Worm (Caenorhabditis elegans) whole organism, L2 larva: ENCODE results near the gene K11H3.8.

ENCODE experiments used
- C34F6.9 ChIP-seq: fragments of 150-350 bp; optimal IDR thresholded peaks from 2 replicates; lab custom pipeline; 2014; ENCODE audit warnings: missing biosample characterization, missing genetic modification characterization
- F13H6.1 ChIP-seq: sonication (generic microtip); optimal IDR thresholded peaks from 2 replicates; lab custom pipeline; 2016; ENCODE audit warnings: missing genetic modification characterization, missing compliant biosample characterization
- R02D3.7 ChIP-seq: fragments of 150-350 bp; optimal IDR thresholded peaks from 2 replicates; lab custom pipeline; 2014; ENCODE audit warnings: missing biosample characterization, missing genetic modification characterization
- Y55F3AM.14 ChIP-seq: fragments of 200-800 bp; sonication (Bioruptor generic); optimal IDR thresholded peaks from 2 replicates; lab custom pipeline; 2018; ENCODE audit warnings: mild to moderate bottlenecking, missing genetic modification characterization, missing compliant biosample characterization
- ZK546.5 ChIP-seq: sonication (generic microtip); optimal IDR thresholded peaks from 2 replicates; lab custom pipeline; 2017; ENCODE audit warnings: missing biosample characterization, missing genetic modification characterization
- aly-2 ChIP-seq: fragments of 150-350 bp; optimal IDR thresholded peaks from 2 replicates; lab custom pipeline; 2014; ENCODE audit warnings: missing biosample characterization, missing genetic modification characterization
- ama-1 ChIP-seq: fragments of 150-350 bp; optimal IDR thresholded peaks from 2 replicates; lab custom pipeline; 2018; ENCODE audit warnings: inconsistent platforms
- blmp-1 ChIP-seq: sonication (generic microtip); optimal IDR thresholded peaks from 2 replicates; lab custom pipeline; 2017; ENCODE audit warnings: missing genetic modification characterization, mild to moderate bottlenecking, missing compliant biosample characterization, antibody characterized with exemption, moderate library complexity; ENCODE audit not compliant: insufficient read depth
- ceh-16 ChIP-seq: fragments of 150-350 bp; optimal IDR thresholded peaks from 2 replicates; lab custom pipeline; 2014; ENCODE audit warnings: missing biosample characterization, missing genetic modification characterization
- ceh-82 ChIP-seq: fragments of 150-350 bp; optimal IDR thresholded peaks from 2 replicates; lab custom pipeline; 2014; ENCODE audit warnings: missing biosample characterization, missing genetic modification characterization
- crh-2 ChIP-seq: sonication (generic microtip); optimal IDR thresholded peaks from 2 replicates; lab custom pipeline; 2017; ENCODE audit warnings: missing biosample characterization, missing genetic modification characterization
- dmd-4 ChIP-seq: sonication (generic microtip); optimal IDR thresholded peaks from 2 replicates; lab custom pipeline; 2017; ENCODE audit warnings: missing biosample characterization, missing genetic modification characterization
- elt-1 ChIP-seq: fragments of 150-350 bp; optimal IDR thresholded peaks from 2 replicates; lab custom pipeline; 2014; ENCODE audit warnings: missing biosample characterization, missing genetic modification characterization
- elt-3 ChIP-seq: sonication (generic microtip); optimal IDR thresholded peaks from 2 replicates; lab custom pipeline; 2017; ENCODE audit warnings: missing biosample characterization, missing genetic modification characterization
- fos-1 ChIP-seq: fragments of 150-350 bp; optimal IDR thresholded peaks from 2 replicates; lab custom pipeline; 2014; ENCODE audit warnings: missing biosample characterization, missing genetic modification characterization
- gmeb-1 ChIP-seq: fragments of 150-350 bp; optimal IDR thresholded peaks from 2 replicates; lab custom pipeline; 2014; ENCODE audit warnings: missing biosample characterization, missing genetic modification characterization
- lin-11 ChIP-seq: fragments of 150-350 bp; sonication (generic microtip); optimal IDR thresholded peaks from 2 replicates; lab custom pipeline; 2014; ENCODE audit warnings: missing biosample characterization, missing genetic modification characterization, inconsistent platforms, mixed read lengths
- lin-13 ChIP-seq: fragments of 150-350 bp; optimal IDR thresholded peaks from 2 replicates; lab custom pipeline; 2014; ENCODE audit warnings: missing biosample characterization, missing genetic modification reagents, missing genetic modification characterization
- lsy-2 ChIP-seq, 2 experiments: fragments of 150-350 bp in 1 of 2; sonication (generic microtip) in 1 of 2; optimal IDR thresholded peaks; 2 replicates each; lab custom pipeline; 2014 to 2017; ENCODE audit warnings: missing biosample characterization in 2 of 2, missing genetic modification characterization in 2 of 2
- mab-5 ChIP-seq: fragments of 150-350 bp; optimal IDR thresholded peaks from 2 replicates; lab custom pipeline; 2014; ENCODE audit warnings: missing biosample characterization, missing genetic modification characterization
- mbf-1 ChIP-seq: sonication (generic microtip); optimal IDR thresholded peaks from 2 replicates; lab custom pipeline; 2017; ENCODE audit warnings: missing biosample characterization, missing genetic modification characterization
- mdl-1 ChIP-seq, 2 experiments: fragments of 150-350 bp in 1 of 2; sonication (generic microtip) in 1 of 2; optimal IDR thresholded peaks; 2 replicates each; lab custom pipeline; 2017; ENCODE audit warnings: missing biosample characterization in 2 of 2, missing genetic modification characterization in 2 of 2
- nhr-11 ChIP-seq: fragments of 150-350 bp; optimal IDR thresholded peaks from 2 replicates; lab custom pipeline; 2014; ENCODE audit warnings: missing biosample characterization, missing genetic modification characterization
- nhr-129 ChIP-seq: fragments of 150-350 bp; optimal IDR thresholded peaks from 2 replicates; lab custom pipeline; 2014; ENCODE audit warnings: missing biosample characterization, missing genetic modification characterization
- nhr-21 ChIP-seq: fragments of 150-350 bp; optimal IDR thresholded peaks from 2 replicates; lab custom pipeline; 2014; ENCODE audit warnings: missing biosample characterization, missing genetic modification characterization
- nhr-237 ChIP-seq: fragments of 150-350 bp; optimal IDR thresholded peaks from 2 replicates; lab custom pipeline; 2014; ENCODE audit warnings: missing biosample characterization, missing genetic modification characterization
- nhr-6 ChIP-seq: fragments of 150-350 bp; optimal IDR thresholded peaks from 2 replicates; lab custom pipeline; 2014; ENCODE audit warnings: missing biosample characterization, missing genetic modification characterization
- sem-4 ChIP-seq: fragments of 150-350 bp; optimal IDR thresholded peaks from 2 replicates; lab custom pipeline; 2014; ENCODE audit warnings: missing biosample characterization, missing genetic modification reagents, missing genetic modification characterization
- skn-1 ChIP-seq: sonication (generic microtip); optimal IDR thresholded peaks from 2 replicates; lab custom pipeline; 2017; ENCODE audit warnings: missing biosample characterization, missing genetic modification characterization
- sma-3 ChIP-seq: sonication (generic microtip); optimal IDR thresholded peaks from 2 replicates; lab custom pipeline; 2016; ENCODE audit warnings: missing genetic modification reagents, missing genetic modification characterization, missing compliant biosample characterization
- sma-9 ChIP-seq, 2 experiments: fragments of 150-350 bp in 1 of 2; sonication (generic microtip) in 1 of 2; optimal IDR thresholded peaks; 2 replicates each; lab custom pipeline; 2014 to 2016; ENCODE audit warnings: missing genetic modification characterization in 2 of 2, mild to moderate bottlenecking in 1 of 2, missing biosample characterization in 1 of 2, missing compliant biosample characterization in 1 of 2, missing genetic modification reagents in 1 of 2, moderate library complexity in 1 of 2
- snpc-4 ChIP-seq: fragments of 150-350 bp; optimal IDR thresholded peaks from 2 replicates; lab custom pipeline; 2014; ENCODE audit warnings: missing biosample characterization, missing genetic modification characterization
- unc-39 ChIP-seq: fragments of 150-350 bp; optimal IDR thresholded peaks from 2 replicates; lab custom pipeline; 2014; ENCODE audit warnings: missing biosample characterization, missing genetic modification characterization
- unc-55 ChIP-seq: fragments of 150-350 bp; sonication (generic microtip); optimal IDR thresholded peaks from 3 replicates; lab custom pipeline; 2014; ENCODE audit warnings: missing biosample characterization, missing genetic modification reagents, missing genetic modification characterization
- zag-1 ChIP-seq: fragments of 150-350 bp; optimal IDR thresholded peaks from 2 replicates; lab custom pipeline; 2014; ENCODE audit warnings: missing biosample characterization, missing genetic modification characterization
- ztf-1 ChIP-seq: fragments of 200-800 bp; sonication (Bioruptor generic); conservative IDR thresholded peaks from 2 replicates; pipeline ENCODE4 v1.3.6; 2022; ENCODE audit warnings: missing genetic modification characterization, missing compliant biosample characterization
- ztf-11 ChIP-seq: sonication (generic microtip); optimal IDR thresholded peaks from 2 replicates; lab custom pipeline; 2017; ENCODE audit warnings: missing biosample characterization, missing genetic modification characterization
- ztf-4 ChIP-seq: fragments of 150-350 bp; optimal IDR thresholded peaks from 2 replicates; lab custom pipeline; 2014; ENCODE audit warnings: missing biosample characterization, missing genetic modification characterization

Gene K11H3.8

ce11 chrIII:9862469-9862868, 27.5 kb downstream of the K11H3.8 start:
- peak in 1 of 2 experiments; percentile 44 for TF ChIP-seq lsy-2 (tag; optimal IDR thresholded peaks at IDR 0.05; lab: Kevin White, UChicago)
- no peak for TF ChIP-seq gmeb-1
- no peak for TF ChIP-seq ZK546.5 (tag; lab: Kevin White, UChicago)
- no peak for TF ChIP-seq zag-1 (tag; lab: Kevin White, UChicago)
- TF ChIP-seq ama-1 (lab: Kevin White, UChicago), result no peak
- no peak for TF ChIP-seq R02D3.7 (tag; lab: Kevin White, UChicago)
- TF ChIP-seq, all 48 proteins: peak for 1

- TF ChIP-seq mdl-1 (tag; optimal IDR thresholded peaks at IDR 0.05; lab: Kevin White, UChicago) (no peak), sma-3 (peak; percentile 13)
Observed at ce11 chrIII:9867352-9867751, 32.4 kb downstream of the K11H3.8 start.

- TF ChIP-seq sma-9 (GFP tag; optimal IDR thresholded peaks at IDR 0.05; lab: Kevin White, UChicago), result peak; percentile 81
- no peak for TF ChIP-seq sma-9 (tag; optimal IDR thresholded peaks at IDR 0.05; lab: Kevin White, UChicago)
- peak; percentile 5 for TF ChIP-seq crh-2
- no peak for TF ChIP-seq elt-3 (tag; lab: Kevin White, UChicago)
- TF ChIP-seq unc-39, result no peak
- TF ChIP-seq dmd-4 (tag; lab: Kevin White, UChicago), result peak; percentile 53
- TF ChIP-seq lin-13 (GFP tag; lab: Kevin White, UChicago), result peak; percentile 56
- TF ChIP-seq nhr-11 (tag; lab: Kevin White, UChicago), result no peak
- no peak for TF ChIP-seq nhr-237 (tag; lab: Kevin White, UChicago)
- TF ChIP-seq unc-55 (GFP tag; lab: Kevin White, UChicago), result peak; percentile 80
- no peak for TF ChIP-seq ceh-16
- TF ChIP-seq sma-3, result peak; percentile 71
- TF ChIP-seq Y55F3AM.14 (GFP tag; lab: Kevin White, UChicago), result no peak
- no peak for TF ChIP-seq ztf-11 (tag; lab: Kevin White, UChicago)
- TF ChIP-seq R02D3.7 (tag; lab: Kevin White, UChicago), result no peak
- TF ChIP-seq ama-1 (lab: Kevin White, UChicago), result no peak
- TF ChIP-seq nhr-6, result no peak
- peak; percentile 52 to 81 for TF ChIP-seq lsy-2 (tag; optimal IDR thresholded peaks at IDR 0.05; lab: Kevin White, UChicago)
- TF ChIP-seq nhr-21, result peak; percentile 51
- no peak for TF ChIP-seq skn-1 (tag; lab: Kevin White, UChicago)
- peak; percentile 25 for TF ChIP-seq snpc-4 (tag; lab: Kevin White, UChicago)
- no peak for TF ChIP-seq elt-1 (tag; lab: Kevin White, UChicago)
- TF ChIP-seq lin-11 (tag; lab: Kevin White, UChicago), result no peak
- no peak for TF ChIP-seq sem-4 (tag; lab: Kevin White, UChicago)
- no peak for TF ChIP-seq ztf-1 (GFP tag; lab: Robert Waterston, UW)
- TF ChIP-seq C34F6.9 (tag; lab: Kevin White, UChicago), result peak; percentile 46
- peak; percentile 69 for TF ChIP-seq blmp-1
- TF ChIP-seq mdl-1 (tag; optimal IDR thresholded peaks at IDR 0.05; lab: Kevin White, UChicago), result no peak
- peak; percentile 22 for TF ChIP-seq ztf-4 (tag; lab: Kevin White, UChicago)
- no peak for TF ChIP-seq mbf-1 (tag; lab: Kevin White, UChicago)
- no peak for TF ChIP-seq nhr-129 (tag; lab: Kevin White, UChicago)
- TF ChIP-seq F13H6.1, result peak; percentile 80
- TF ChIP-seq aly-2 (tag; lab: Kevin White, UChicago), result no peak
- TF ChIP-seq fos-1 (tag; lab: Kevin White, UChicago), result peak; percentile 89
- no peak for TF ChIP-seq ceh-82 (tag; lab: Kevin White, UChicago)
- TF ChIP-seq gmeb-1, result peak; percentile 94
- peak; percentile 66 for TF ChIP-seq mab-5 (tag; lab: Kevin White, UChicago)
Observed at ce11 chrIII:9867780-9868503, 33.0 kb downstream of the K11H3.8 start, which contains the start of gene dhhc-4. Gene dhhc-4 (minus strand): TSS chrIII:9867792.
